Worm (Caenorhabditis elegans): Measurements from ENCODE around the gene lbp-3.

The lbp-3 gene

DNA sequence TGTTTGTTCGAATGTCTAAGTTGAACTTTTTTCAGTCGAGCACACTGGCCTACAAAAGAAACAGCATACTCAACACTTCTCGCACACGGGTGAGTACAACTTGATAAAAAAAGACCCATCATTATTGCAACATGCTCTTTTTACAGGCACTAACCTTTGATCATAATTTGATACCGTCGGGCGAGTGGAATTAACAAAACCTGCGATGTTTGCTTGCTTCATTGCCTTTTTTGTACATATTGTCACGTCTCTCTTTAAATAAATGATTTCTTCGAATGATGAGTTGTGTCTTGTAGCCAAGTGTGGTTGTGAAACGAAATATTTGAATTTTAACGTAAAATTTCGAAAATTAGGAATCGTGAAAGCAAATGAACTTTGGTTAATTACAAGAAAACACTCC is 28.3 kb downstream of the lbp-3 start (continued):
- TF ChIP-seq daf-16 (GFP tag; optimal IDR thresholded peaks at IDR 0.05) (no peak), daf-16 (tag; optimal IDR thresholded peaks at IDR 0.05) (peak; percentile 53), pqm-1 (tag; optimal IDR thresholded peaks at IDR 0.05) (peak; percentile 72)

ce11 chrX:3289183-3289582 is 32.0 kb downstream of the lbp-3 start, which contains the start of gene K09C4.4:
Gene K09C4.4, plus strand, starts transcription at chrX:3289483.
- no peak for TF ChIP-seq F49E8.2 (tag; optimal IDR thresholded peaks at IDR 0.05; ENCODE audit: borderline replicate concordance)
- peak in 1 of 2 experiments; percentile 18 for TF ChIP-seq unc-62 (GFP tag; optimal IDR thresholded peaks at IDR 0.05 in 1 of 2)
- no peak for TF ChIP-seq unc-62 (tag; optimal IDR thresholded peaks at IDR 0.05)
- TF ChIP-seq nhr-42 (GFP tag; IDR thresholded peaks at IDR 0.05): no peak

DNA sequence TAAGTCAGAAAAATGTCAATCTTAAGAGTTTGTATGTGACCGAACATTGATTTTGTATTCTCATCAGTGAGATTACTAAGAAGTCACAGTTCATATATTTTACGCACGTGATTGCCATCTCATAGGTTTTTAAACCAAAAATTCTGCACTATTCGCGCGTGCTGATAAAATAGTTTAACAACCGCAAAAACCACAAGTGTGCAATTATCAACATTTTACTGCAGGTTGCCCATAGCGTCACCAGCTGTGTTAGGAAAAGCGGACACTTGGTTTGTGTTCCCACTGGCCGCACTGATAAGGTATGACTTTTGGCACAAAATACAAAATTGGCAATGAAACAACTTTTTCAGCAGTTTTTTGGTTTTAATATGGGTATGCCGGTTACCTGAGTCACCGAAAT is 33.0 kb downstream of the lbp-3 start:
- TF ChIP-seq lim-7 (GFP tag; IDR thresholded peaks at IDR 0.05) (no peak), dmd-9 (GFP tag; IDR thresholded peaks at IDR 0.05) (no peak), nhr-102 (tag; optimal IDR thresholded peaks at IDR 0.05) (peak; percentile 94), nhr-111 (GFP tag; optimal IDR thresholded peaks at IDR 0.05) (no peak), ztf-11 (tag; optimal IDR thresholded peaks at IDR 0.05) (no peak), nhr-10 (tag; optimal IDR thresholded peaks at IDR 0.05) (no peak), egl-27 (tag; optimal IDR thresholded peaks at IDR 0.05) (no peak), nhr-48 (tag; optimal IDR thresholded peaks at IDR 0.05) (peak; percentile 95), Y75B8A.6 (GFP tag; IDR thresholded peaks at IDR 0.05) (0 out of 2 replicates have a peak, but pooled peaks have one; percentile 30), zip-11 (GFP tag; IDR thresholded peaks at IDR 0.05) (no peak), vab-7 (GFP tag; IDR thresholded peaks at IDR 0.05) (no peak), lin-13 (GFP tag; optimal IDR thresholded peaks at IDR 0.05) (no peak), gei-8 (GFP tag; optimal IDR thresholded peaks at IDR 0.05) (peak; percentile 84), ceh-44 (GFP tag; IDR thresholded peaks at IDR 0.05) (no peak), hif-1 (tag; optimal IDR thresholded peaks at IDR 0.05) (no peak), zfp-2 (tag; optimal IDR thresholded peaks at IDR 0.05) (no peak), T20F7.1 (GFP tag; optimal IDR thresholded peaks at IDR 0.05) (peak; percentile 62), rbr-2 (tag; optimal IDR thresholded peaks at IDR 0.05) (no peak), hlh-30 (tag; optimal IDR thresholded peaks at IDR 0.05; ENCODE audit: insufficient read depth) (peak; percentile 68), sdz-12 (GFP tag; optimal IDR thresholded peaks at IDR 0.05) (no peak), zip-2 (tag; optimal IDR thresholded peaks at IDR 0.05) (no peak), dmd-6 (GFP tag; IDR thresholded peaks at IDR 0.05) (peak; percentile 100), nhr-237 (tag; optimal IDR thresholded peaks at IDR 0.05) (no peak), mdl-1 (tag; optimal IDR thresholded peaks at IDR 0.05) (peak in 1 of 2 experiments; percentile 69), nhr-77 (tag; optimal IDR thresholded peaks at IDR 0.05) (peak; percentile 79), hlh-11 (tag; optimal IDR thresholded peaks at IDR 0.05) (peak; percentile 95), nhr-28 (tag; optimal IDR thresholded peaks at IDR 0.05) (peak; percentile 93), madf-9 (GFP tag; conservative IDR thresholded peaks at IDR 0.05) (no peak), php-3 (GFP tag; IDR thresholded peaks at IDR 0.05) (peak; percentile 92), dpl-1 (GFP tag; optimal IDR thresholded peaks at IDR 0.05) (no peak), tra-1 (GFP tag; IDR thresholded peaks at IDR 0.05) (peak; percentile 89), nhr-6 (tag; optimal IDR thresholded peaks at IDR 0.05) (no peak), ctbp-1 (GFP tag; IDR thresholded peaks at IDR 0.05) (no peak), ceh-82 (tag; optimal IDR thresholded peaks at IDR 0.05) (no peak), saeg-2 (GFP tag; IDR thresholded peaks at IDR 0.05) (peak; percentile 88), nhr-41 (GFP tag; IDR thresholded peaks at IDR 0.05) (0 out of 2 replicates have a peak, but pooled peaks have one; percentile 11), lin-1 (GFP tag; IDR thresholded peaks at IDR 0.05) (peak; percentile 89), ces-1 (GFP tag; optimal IDR thresholded peaks at IDR 0.05) (no peak), pqm-1 (tag; optimal IDR thresholded peaks at IDR 0.05) (peak; percentile 90), aha-1 (tag) (peak; percentile 13), F49E8.2 (tag; optimal IDR thresholded peaks at IDR 0.05; ENCODE audit: borderline replicate concordance) (no peak), mxl-3 (GFP tag; optimal IDR thresholded peaks at IDR 0.05) (peak; percentile 39), ztf-7 (tag; optimal IDR thresholded peaks at IDR 0.05) (peak; percentile 4), daf-16 (GFP tag; optimal IDR thresholded peaks at IDR 0.05) (peak in 1 of 2 experiments; percentile 53), daf-16 (tag; optimal IDR thresholded peaks at IDR 0.05) (peak; percentile 82)
